Worm (Caenorhabditis elegans) whole organism, L1 larva: ENCODE data around the gene Y39B6A.33.

Experiments
- C04F5.9 ChIP-seq: sonication (generic microtip); optimal IDR thresholded peaks from 2 replicates; lab custom pipeline; 2016; ENCODE audit warnings: missing genetic modification characterization, missing compliant biosample characterization
- C16A3.4 ChIP-seq: fragments of 150-350 bp; optimal IDR thresholded peaks from 2 replicates; lab custom pipeline; 2014; ENCODE audit warnings: missing biosample characterization, missing genetic modification characterization
- ceh-8 ChIP-seq: fragments of 200-800 bp; sonication (Bioruptor generic); optimal IDR thresholded peaks from 2 replicates; lab custom pipeline; 2018; ENCODE audit warnings: mild to moderate bottlenecking, missing genetic modification characterization, moderate library complexity, missing compliant biosample characterization
- ceh-88 ChIP-seq: fragments of 200-800 bp; sonication (Bioruptor generic); IDR thresholded peaks from 2 replicates; pipeline ENCODE4 v1.3.6; 2022; ENCODE audit warnings: missing genetic modification characterization, missing compliant biosample characterization
- ces-1 ChIP-seq: fragments of 150-350 bp; optimal IDR thresholded peaks from 2 replicates; lab custom pipeline; 2014; ENCODE audit warnings: missing biosample characterization, missing genetic modification reagents, missing genetic modification characterization
- efl-1 ChIP-seq, 4 experiments: fragments of 150-350 bp; optimal IDR thresholded peaks in 3 of 4; peaks in 1 of 4; 1 replicate in 1 of 4; 2 replicates in 3 of 4; lab custom pipeline; 2014; ENCODE audit warnings: missing biosample characterization in 2 of 4, missing genetic modification characterization in 2 of 4, missing genetic modification reagents in 2 of 4
- efl-3 ChIP-seq: fragments of 200-800 bp; sonication (Bioruptor generic); optimal IDR thresholded peaks from 2 replicates; lab custom pipeline; 2018; ENCODE audit warnings: mild to moderate bottlenecking, missing genetic modification characterization, missing compliant biosample characterization
- elt-2 ChIP-seq: sonication (generic microtip); optimal IDR thresholded peaks from 2 replicates; lab custom pipeline; 2016; ENCODE audit warnings: missing genetic modification characterization, mild to moderate bottlenecking, inconsistent platforms, missing compliant biosample characterization, missing genetic modification reagents
- fkh-10 ChIP-seq: sonication (generic microtip); optimal IDR thresholded peaks from 2 replicates; lab custom pipeline; 2017; ENCODE audit warnings: missing biosample characterization, missing genetic modification reagents, missing genetic modification characterization
- grh-1 ChIP-seq: fragments of 200-800 bp; sonication (Bioruptor generic); IDR thresholded peaks from 2 replicates; pipeline ENCODE4 v1.3.6; 2022; ENCODE audit warnings: missing genetic modification reagents, missing genetic modification characterization, missing compliant biosample characterization
- hpl-2 ChIP-seq: fragments of 150-350 bp; optimal IDR thresholded peaks from 2 replicates; lab custom pipeline; 2014; ENCODE audit warnings: missing biosample characterization, missing genetic modification reagents, missing genetic modification characterization
- irx-1 ChIP-seq: sonication (generic microtip); optimal IDR thresholded peaks from 2 replicates; lab custom pipeline; 2016; ENCODE audit warnings: missing genetic modification characterization, missing compliant biosample characterization
- jun-1 ChIP-seq: fragments of 150-350 bp; optimal IDR thresholded peaks from 2 replicates; lab custom pipeline; 2014; ENCODE audit warnings: missing biosample characterization, missing genetic modification reagents, missing genetic modification characterization
- lin-14 ChIP-seq: fragments of 200-800 bp; sonication (Bioruptor generic); optimal IDR thresholded peaks from 2 replicates; lab custom pipeline; 2018; ENCODE audit warnings: mild to moderate bottlenecking, missing genetic modification characterization, moderate library complexity, missing compliant biosample characterization
- lin-35 ChIP-seq, 2 experiments: fragments of 150-350 bp; optimal IDR thresholded peaks; 2 replicates each; lab custom pipeline; 2014; ENCODE audit warnings: missing biosample characterization in 2 of 2, missing genetic modification characterization in 2 of 2, missing genetic modification reagents in 2 of 2
- lin-39 ChIP-seq: fragments of 150-350 bp; optimal IDR thresholded peaks from 2 replicates; lab custom pipeline; 2014; ENCODE audit warnings: missing biosample characterization, missing genetic modification reagents, missing genetic modification characterization
- lir-3 ChIP-seq: sonication (generic microtip); optimal IDR thresholded peaks from 2 replicates; lab custom pipeline; 2016; ENCODE audit warnings: mild to moderate bottlenecking, missing genetic modification characterization, moderate library complexity, missing compliant biosample characterization; ENCODE audit not compliant: poor library complexity
- lsy-2 ChIP-seq, 2 experiments: fragments of 150-350 bp; optimal IDR thresholded peaks; 2 replicates each; lab custom pipeline; 2014; ENCODE audit warnings: missing biosample characterization in 2 of 2, missing genetic modification characterization in 2 of 2
- mab-9 ChIP-seq: fragments of 200-800 bp; sonication (Bioruptor generic); IDR thresholded peaks from 2 replicates; pipeline ENCODE4 v1.3.6; 2022; ENCODE audit warnings: missing genetic modification reagents, missing genetic modification characterization, missing compliant biosample characterization
- mef-2 ChIP-seq: fragments of 150-350 bp; optimal IDR thresholded peaks from 2 replicates; lab custom pipeline; 2014; ENCODE audit warnings: missing biosample characterization, missing genetic modification characterization
- mep-1 ChIP-seq: fragments of 150-350 bp; optimal IDR thresholded peaks from 2 replicates; lab custom pipeline; 2014; ENCODE audit warnings: missing biosample characterization, missing genetic modification characterization
- nhr-19 ChIP-seq: fragments of 200-800 bp; sonication (Bioruptor generic); conservative IDR thresholded peaks from 2 replicates; pipeline ENCODE4 v1.3.6; 2022; ENCODE audit warnings: missing genetic modification characterization, missing compliant biosample characterization
- nhr-20 ChIP-seq: sonication (generic microtip); optimal IDR thresholded peaks from 2 replicates; lab custom pipeline; 2016; ENCODE audit warnings: mild to moderate bottlenecking, missing genetic modification characterization, missing compliant biosample characterization
- nhr-237 ChIP-seq: fragments of 150-350 bp; optimal IDR thresholded peaks from 2 replicates; lab custom pipeline; 2014; ENCODE audit warnings: missing biosample characterization, missing genetic modification characterization
- nhr-47 ChIP-seq: sonication (generic microtip); optimal IDR thresholded peaks from 2 replicates; lab custom pipeline; 2016; ENCODE audit warnings: mild to moderate bottlenecking, missing genetic modification characterization, moderate library complexity, missing compliant biosample characterization
- nhr-71 ChIP-seq: sonication (generic microtip); optimal IDR thresholded peaks from 2 replicates; lab custom pipeline; 2016; ENCODE audit warnings: mild to moderate bottlenecking, missing genetic modification characterization, moderate library complexity, missing compliant biosample characterization
- nhr-76 ChIP-seq: sonication (generic microtip); optimal IDR thresholded peaks from 2 replicates; lab custom pipeline; 2017; ENCODE audit warnings: missing biosample characterization, missing genetic modification characterization
- nhr-84 ChIP-seq: sonication (generic microtip); optimal IDR thresholded peaks from 2 replicates; lab custom pipeline; 2017; ENCODE audit warnings: missing biosample characterization, missing genetic modification characterization
- pag-3 ChIP-seq: sonication (generic microtip); optimal IDR thresholded peaks from 2 replicates; lab custom pipeline; 2017; ENCODE audit warnings: missing genetic modification characterization, mild to moderate bottlenecking, missing compliant biosample characterization, antibody characterized with exemption, borderline replicate concordance; ENCODE audit not compliant: insufficient read depth
- pax-3 ChIP-seq: fragments of 200-800 bp; sonication (Bioruptor generic); optimal IDR thresholded peaks from 2 replicates; lab custom pipeline; 2018; ENCODE audit warnings: mild to moderate bottlenecking, missing genetic modification characterization, moderate library complexity, missing compliant biosample characterization
- pqm-1 ChIP-seq: sonication (generic microtip); optimal IDR thresholded peaks from 3 replicates; lab custom pipeline; 2017; ENCODE audit warnings: missing biosample characterization, missing genetic modification characterization
- rnt-1 ChIP-seq: sonication (generic microtip); optimal IDR thresholded peaks from 2 replicates; lab custom pipeline; 2016; ENCODE audit warnings: mild to moderate bottlenecking, missing genetic modification characterization, moderate library complexity, missing compliant biosample characterization
- skn-1 ChIP-seq: fragments of 150-350 bp; optimal IDR thresholded peaks from 2 replicates; lab custom pipeline; 2014; ENCODE audit warnings: missing biosample characterization, missing genetic modification characterization
- sox-4 ChIP-seq: sonication (generic microtip); optimal IDR thresholded peaks from 2 replicates; lab custom pipeline; 2016; ENCODE audit warnings: missing genetic modification characterization, missing compliant biosample characterization
- sptf-1 ChIP-seq: fragments of 150-350 bp; optimal IDR thresholded peaks from 2 replicates; lab custom pipeline; 2014; ENCODE audit warnings: missing biosample characterization, missing genetic modification characterization
- sup-37 ChIP-seq: fragments of 200-800 bp; sonication (Bioruptor generic); optimal IDR thresholded peaks from 2 replicates; lab custom pipeline; 2018; ENCODE audit warnings: mild to moderate bottlenecking, missing genetic modification characterization, missing compliant biosample characterization
- unc-30 ChIP-seq: sonication (generic microtip); optimal IDR thresholded peaks from 2 replicates; lab custom pipeline; 2017; ENCODE audit warnings: missing biosample characterization, missing genetic modification characterization
- vab-15 ChIP-seq: sonication (generic microtip); optimal IDR thresholded peaks from 2 replicates; lab custom pipeline; 2017; ENCODE audit warnings: missing genotype, mild to moderate bottlenecking, missing genetic modification characterization, missing compliant biosample characterization
- xbp-1 ChIP-seq: sonication (generic microtip); optimal IDR thresholded peaks from 2 replicates; lab custom pipeline; 2016; ENCODE audit warnings: missing genetic modification characterization, missing compliant biosample characterization
- zip-4 ChIP-seq: fragments of 200-800 bp; sonication (Bioruptor generic); optimal IDR thresholded peaks from 2 replicates; lab custom pipeline; 2018; ENCODE audit warnings: mild to moderate bottlenecking, missing genetic modification characterization, moderate library complexity, missing compliant biosample characterization
- ztf-11 ChIP-seq, 2 experiments: sonication (generic microtip); optimal IDR thresholded peaks; 2 replicates each; lab custom pipeline; 2016 to 2017; ENCODE audit warnings: missing genetic modification characterization in 2 of 2, missing biosample characterization in 1 of 2, missing compliant biosample characterization in 1 of 2

The Y39B6A.33 gene

ce11 chrV:19001656-19002055 lies at the start of gene Y39B6A.33:
Gene Y39B6A.33, plus strand, starts transcription at chrV:19001956.
- TF ChIP-seq sox-4 (tag; lab: Kevin White, UChicago): no peak
- TF ChIP-seq nhr-19 (GFP tag; lab: Robert Waterston, UW): no peak
- no peak for TF ChIP-seq pax-3
- no peak for TF ChIP-seq zip-4
- no peak for TF ChIP-seq vab-15 (tag; lab: Kevin White, UChicago)
- TF ChIP-seq ztf-11 (tag; optimal IDR thresholded peaks at IDR 0.05; lab: Kevin White, UChicago): no peak
- TF ChIP-seq ceh-8 (GFP tag; lab: Kevin White, UChicago): no peak
- no peak for TF ChIP-seq unc-30 (tag; lab: Kevin White, UChicago)
- TF ChIP-seq nhr-237 (tag; lab: Kevin White, UChicago): no peak
- TF ChIP-seq xbp-1 (tag; lab: Kevin White, UChicago): no peak
- TF ChIP-seq rnt-1 (tag; lab: Kevin White, UChicago): no peak
- no peak for TF ChIP-seq lin-14 (GFP tag; lab: Kevin White, UChicago)
- TF ChIP-seq mab-9 (GFP tag; lab: Robert Waterston, UW): no peak
- no peak for TF ChIP-seq sptf-1 (tag; lab: Kevin White, UChicago)
- no peak for TF ChIP-seq sup-37
- no peak for TF ChIP-seq lir-3 (tag; lab: Kevin White, UChicago)

- TF ChIP-seq mep-1 (tag; lab: Kevin White, UChicago) (no peak), efl-1 (optimal IDR thresholded peaks at IDR 0.05; lab: Kevin White, UChicago) (no peak), efl-1 (GFP tag; optimal IDR thresholded peaks at IDR 0.05 in 1 of 2; lab: Kevin White, UChicago) (no peak), lin-39 (tag; lab: Kevin White, UChicago) (no peak), nhr-19 (GFP tag; lab: Robert Waterston, UW) (peak; percentile 6; the same call in 1 of the 2 replicates), lin-14 (GFP tag; lab: Kevin White, UChicago) (no peak), rnt-1 (tag; lab: Kevin White, UChicago) (no peak), skn-1 (tag; lab: Kevin White, UChicago) (no peak), elt-2 (tag; lab: Kevin White, UChicago) (peak; percentile 77), lin-35 (GFP tag; optimal IDR thresholded peaks at IDR 0.05; lab: Kevin White, UChicago) (peak in 1 of 2 experiments; percentile 9), nhr-20 (peak; percentile 8), jun-1 (tag; lab: Kevin White, UChicago) (no peak), pag-3 (tag; lab: Kevin White, UChicago) (no peak), vab-15 (tag; lab: Kevin White, UChicago) (no peak), lsy-2 (tag; optimal IDR thresholded peaks at IDR 0.05; lab: Kevin White, UChicago) (peak in 1 of 2 experiments; percentile 10), pqm-1 (tag; lab: Kevin White, UChicago) (no peak)
These were observed 44.4 kb upstream of the Y39B6A.33 start, which contains the start of gene hrg-10 for ce11 chrV:18957267-18957843. Gene hrg-10, minus strand, starts transcription at chrV:18957317.

DNA sequence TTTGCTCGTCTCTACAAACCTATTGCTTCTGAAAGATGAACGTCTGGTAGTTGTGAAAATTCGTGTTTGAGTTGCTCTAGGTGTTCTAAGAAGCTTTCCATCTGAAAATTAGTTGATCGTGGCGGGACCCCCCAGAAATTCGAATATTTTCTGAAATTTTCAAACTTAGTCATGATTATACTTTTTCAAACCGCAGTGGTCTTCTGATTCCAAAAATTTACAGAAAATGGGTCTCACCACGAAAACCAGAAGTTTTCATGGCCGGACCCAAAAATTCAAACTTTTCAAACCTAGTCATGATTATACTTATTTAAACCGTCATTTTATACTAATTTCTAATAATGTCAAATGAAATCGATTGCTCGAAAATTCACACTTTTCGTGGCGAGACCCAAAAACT lies 41.7 kb upstream of the Y39B6A.33 start, which contains the start of gene ztf-20:
Gene ztf-20, minus strand, starts transcription at position 101 of the 400 bp plus-strand sequence.
- TF ChIP-seq nhr-84 (tag; lab: Kevin White, UChicago) (no peak), unc-30 (tag; lab: Kevin White, UChicago) (no peak)

ce11 chrV:18967479-18968056 lies 34.2 kb upstream of the Y39B6A.33 start, which contains the start of gene Y39B6A.43:
Gene Y39B6A.43, minus strand, starts transcription at chrV:18967829.
- TF ChIP-seq nhr-76 (peak; percentile 3), efl-3 (GFP tag; lab: Kevin White, UChicago) (peak; percentile 42), mep-1 (tag; lab: Kevin White, UChicago) (peak; percentile 93), ceh-88 (peak; percentile 86), elt-2 (tag; lab: Kevin White, UChicago) (peak; percentile 85), ces-1 (GFP tag; lab: Kevin White, UChicago) (no peak), hpl-2 (GFP tag; lab: Kevin White, UChicago) (peak; percentile 96), fkh-10 (GFP tag; lab: Kevin White, UChicago) (peak; percentile 96), vab-15 (tag; lab: Kevin White, UChicago) (peak; percentile 83), C16A3.4 (tag; lab: Kevin White, UChicago) (peak; percentile 98), grh-1 (GFP tag; lab: Robert Waterston, UW) (peak; percentile 94), nhr-237 (tag; lab: Kevin White, UChicago) (peak; percentile 88), C04F5.9 (tag; lab: Kevin White, UChicago) (peak; percentile 80), ztf-11 (tag; optimal IDR thresholded peaks at IDR 0.05; lab: Kevin White, UChicago) (peak in 1 of 2 experiments; percentile 88), lir-3 (tag; lab: Kevin White, UChicago) (peak; percentile 85), lin-39 (tag; lab: Kevin White, UChicago) (peak; percentile 84), sptf-1 (tag; lab: Kevin White, UChicago) (no peak), mef-2 (tag; lab: Kevin White, UChicago) (peak; percentile 31), lsy-2 (tag; optimal IDR thresholded peaks at IDR 0.05; lab: Kevin White, UChicago) (peak; percentile 97), irx-1 (tag; lab: Kevin White, UChicago) (peak; percentile 89), sup-37 (peak; percentile 80), nhr-71 (peak; percentile 98), nhr-47 (tag; lab: Kevin White, UChicago) (peak; percentile 98), sox-4 (tag; lab: Kevin White, UChicago) (peak; percentile 66), pqm-1 (tag; lab: Kevin White, UChicago) (peak; percentile 80)
